Worm (Caenorhabditis elegans) whole organism, L1 larva: ENCODE results near the gene F17E9.18.

Experiments
- efl-3 ChIP-seq: fragments of 200-800 bp; sonication (Bioruptor generic); optimal IDR thresholded peaks from 2 replicates; lab custom pipeline; 2018; ENCODE audit warnings: mild to moderate bottlenecking, missing genetic modification characterization, missing compliant biosample characterization
- hlh-4 ChIP-seq: sonication (generic microtip); optimal IDR thresholded peaks from 2 replicates; lab custom pipeline; 2016; ENCODE audit warnings: mild to moderate bottlenecking, missing genetic modification characterization, missing compliant biosample characterization
- nhr-12 ChIP-seq: sonication (generic microtip); optimal IDR thresholded peaks from 2 replicates; lab custom pipeline; 2017; ENCODE audit warnings: missing biosample characterization, missing genetic modification characterization

ce11 chrIV:8396348-8396747, 49.4 kb upstream of the F17E9.18 start, which contains the start of gene timm-17B.2:
- no peak for TF ChIP-seq hlh-4 (tag; lab: Kevin White, UChicago)
- no peak for TF ChIP-seq efl-3 (GFP tag; lab: Kevin White, UChicago)
- no peak for TF ChIP-seq nhr-12 (tag; lab: Kevin White, UChicago)
